Fruit fly (Drosophila melanogaster) whole organism, embryonic: Measurements from ENCODE around the gene CG13403.

Experiments used
- Asciz ChIP-seq: fragments of 200-800 bp; sonication (Bioruptor generic); optimal IDR thresholded peaks from 2 replicates; lab custom pipeline; 2017; ENCODE audit warnings: missing biosample characterization, mild to moderate bottlenecking, missing genetic modification characterization, missing genetic modification reagents
- Blimp-1 ChIP-seq: fragments of 200-800 bp; sonication (Bioruptor generic); optimal IDR thresholded peaks from 3 replicates; lab custom pipeline; 2018; ENCODE audit warnings: missing biosample characterization, missing genetic modification characterization, mild to moderate bottlenecking, moderate library complexity, missing genetic modification reagents
- CG10462 ChIP-seq: fragments of 200-800 bp; sonication (Bioruptor generic); optimal IDR thresholded peaks from 2 replicates; lab custom pipeline; 2016; ENCODE audit warnings: missing biosample characterization, missing genetic modification characterization
- CG11696 ChIP-seq: fragments of 200-800 bp; sonication (Bioruptor generic); IDR thresholded peaks from 2 replicates; pipeline ENCODE4 v1.3.6; 2022; ENCODE audit warnings: missing biosample characterization, missing genetic modification characterization
- CG12219 ChIP-seq: fragments of 200-800 bp; sonication (Bioruptor generic); optimal IDR thresholded peaks from 3 replicates; lab custom pipeline; 2018; ENCODE audit warnings: missing biosample characterization, mild to moderate bottlenecking, missing genetic modification characterization
- CG13123 ChIP-seq: fragments of 200-800 bp; sonication (Bioruptor generic); optimal IDR thresholded peaks from 2 replicates; lab custom pipeline; 2016; ENCODE audit warnings: missing biosample characterization, missing genetic modification characterization
- CG15011 ChIP-seq: fragments of 200-800 bp; sonication (Bioruptor generic); optimal IDR thresholded peaks from 3 replicates; lab custom pipeline; 2018; ENCODE audit warnings: missing biosample characterization, mild to moderate bottlenecking, missing genetic modification characterization
- CG15479 ChIP-seq: fragments of 200-800 bp; sonication (Bioruptor generic); optimal IDR thresholded peaks from 3 replicates; lab custom pipeline; 2019; ENCODE audit warnings: missing biosample characterization, mild to moderate bottlenecking, missing genetic modification characterization, moderate library complexity
- CG17829 ChIP-seq: fragments of 200-800 bp; optimal IDR thresholded peaks from 2 replicates; lab custom pipeline; 2019; ENCODE audit warnings: missing biosample characterization, mild to moderate bottlenecking, missing genetic modification characterization, moderate library complexity
- CG17912 ChIP-seq: fragments of 200-800 bp; sonication (Bioruptor generic); optimal IDR thresholded peaks from 2 replicates; lab custom pipeline; 2018; ENCODE audit warnings: missing biosample characterization, mild to moderate bottlenecking, missing genetic modification characterization
- CG18619 ChIP-seq: fragments of 200-800 bp; sonication (Bioruptor generic); optimal IDR thresholded peaks from 3 replicates; lab custom pipeline; 2017; ENCODE audit warnings: missing biosample characterization, mild to moderate bottlenecking, missing genetic modification characterization
- CG33557 ChIP-seq: fragments of 200-800 bp; sonication (Bioruptor generic); optimal IDR thresholded peaks from 2 replicates; lab custom pipeline; 2019; ENCODE audit warnings: missing biosample characterization, mild to moderate bottlenecking, missing genetic modification characterization, moderate library complexity
- CG3838 ChIP-seq: fragments of 200-800 bp; sonication (Bioruptor generic); optimal IDR thresholded peaks from 3 replicates; lab custom pipeline; 2016; ENCODE audit warnings: missing biosample characterization, missing genetic modification characterization
- CG4404 ChIP-seq: fragments of 200-800 bp; sonication (Bioruptor generic); IDR thresholded peaks from 2 replicates; pipeline ENCODE4 v1.3.6; 2022; ENCODE audit warnings: missing biosample characterization, missing genetic modification characterization
- CG6813 ChIP-seq: fragments of 200-800 bp; sonication (Bioruptor generic); optimal IDR thresholded peaks from 2 replicates; lab custom pipeline; 2017; ENCODE audit warnings: missing biosample characterization, missing genetic modification characterization, mild to moderate bottlenecking, moderate library complexity, missing genetic modification reagents
- CG7271 ChIP-seq: fragments of 200-800 bp; sonication (Bioruptor generic); optimal IDR thresholded peaks from 2 replicates; lab custom pipeline; 2018; ENCODE audit warnings: missing biosample characterization, mild to moderate bottlenecking, missing genetic modification characterization, moderate library complexity
- CG7357 ChIP-seq: fragments of 200-800 bp; sonication (Bioruptor generic); IDR thresholded peaks from 3 replicates; pipeline ENCODE4 v1.3.6; 2022; ENCODE audit warnings: missing biosample characterization, missing genetic modification characterization
- CG7839 ChIP-seq: fragments of 200-800 bp; sonication (Bioruptor generic); optimal IDR thresholded peaks from 3 replicates; lab custom pipeline; 2018; ENCODE audit warnings: missing biosample characterization, mild to moderate bottlenecking, missing genetic modification characterization, moderate library complexity
- CG9727 ChIP-seq: fragments of 200-800 bp; sonication (Bioruptor generic); optimal IDR thresholded peaks from 3 replicates; lab custom pipeline; 2017; ENCODE audit warnings: missing biosample characterization, mild to moderate bottlenecking, missing genetic modification characterization
- CTCF ChIP-seq: fragments of 200-800 bp; sonication (Bioruptor generic); optimal IDR thresholded peaks from 2 replicates; lab custom pipeline; 2017; ENCODE audit warnings: missing biosample characterization, mild to moderate bottlenecking, missing genetic modification characterization, moderate library complexity
- Dad ChIP-seq: fragments of 200-800 bp; sonication (Bioruptor generic); optimal IDR thresholded peaks from 3 replicates; lab custom pipeline; 2016; ENCODE audit warnings: missing biosample characterization, missing genetic modification characterization
- Dek ChIP-seq: fragments of 200-800 bp; sonication (Bioruptor generic); optimal IDR thresholded peaks from 3 replicates; lab custom pipeline; 2019; ENCODE audit warnings: missing biosample characterization, mild to moderate bottlenecking, missing genetic modification characterization, moderate library complexity
- Doc2 ChIP-seq: fragments of 200-800 bp; sonication (Bioruptor generic); IDR thresholded peaks from 2 replicates; pipeline ENCODE4 v1.3.6; 2022; ENCODE audit warnings: missing biosample characterization, missing genetic modification characterization
- Eip74EF ChIP-seq, 2 experiments: fragments of 200-800 bp in 1 of 2; fragments of >200 bp in 1 of 2; sonication (Bioruptor generic) in 1 of 2; optimal IDR thresholded peaks; 2 replicates each; lab custom pipeline; 2017 to 2019; ENCODE audit warnings: missing biosample characterization in 2 of 2, missing genetic modification characterization in 2 of 2, mild to moderate bottlenecking in 1 of 2, moderate library complexity in 1 of 2
- HLH3B ChIP-seq: fragments of 200-800 bp; sonication (Bioruptor generic); IDR thresholded peaks from 2 replicates; pipeline ENCODE4 v1.3.6; 2022; ENCODE audit warnings: missing biosample characterization, missing genetic modification characterization
- MTF-1 ChIP-seq: fragments of 200-800 bp; sonication (Bioruptor generic); optimal IDR thresholded peaks from 2 replicates; lab custom pipeline; 2018; ENCODE audit warnings: missing biosample characterization, mild to moderate bottlenecking, missing genetic modification characterization, borderline replicate concordance
- Meics ChIP-seq: fragments of 200-800 bp; sonication (Bioruptor generic); optimal IDR thresholded peaks from 2 replicates; lab custom pipeline; 2017; ENCODE audit warnings: missing biosample characterization, mild to moderate bottlenecking, missing genetic modification characterization
- Poxn ChIP-seq: fragments of 200-800 bp; sonication (Bioruptor generic); IDR thresholded peaks from 2 replicates; pipeline ENCODE4 v1.3.6; 2022; ENCODE audit warnings: missing biosample characterization, missing genetic modification characterization
- Ptx1 ChIP-seq: fragments of 200-800 bp; sonication (Bioruptor generic); IDR thresholded peaks from 2 replicates; pipeline ENCODE4 v1.3.6; 2022; ENCODE audit warnings: missing biosample characterization, missing genetic modification characterization
- ab ChIP-seq: fragments of 200-800 bp; sonication (Bioruptor generic); optimal IDR thresholded peaks from 2 replicates; lab custom pipeline; 2016; ENCODE audit warnings: missing biosample characterization, missing genetic modification characterization
- ase ChIP-seq: fragments of 200-800 bp; sonication (Bioruptor generic); IDR thresholded peaks from 3 replicates; pipeline ENCODE4 v1.3.6; 2022; ENCODE audit warnings: missing biosample characterization, missing genetic modification characterization
- br ChIP-seq: fragments of >200 bp; optimal IDR thresholded peaks from 2 replicates; lab custom pipeline; 2017
- bsh ChIP-seq, 2 experiments: fragments of 200-800 bp; sonication (Bioruptor generic); optimal IDR thresholded peaks; 2 replicates each; lab custom pipeline; 2017 to 2018; ENCODE audit warnings: mild to moderate bottlenecking in 2 of 2, missing biosample characterization in 2 of 2, missing genetic modification characterization in 2 of 2, moderate library complexity in 1 of 2
- cg ChIP-seq: fragments of 200-800 bp; sonication (Bioruptor generic); optimal IDR thresholded peaks from 3 replicates; lab custom pipeline; 2019; ENCODE audit warnings: missing biosample characterization, mild to moderate bottlenecking, missing genetic modification characterization, moderate library complexity
- fd102C ChIP-seq: fragments of 200-800 bp; sonication (Bioruptor generic); optimal IDR thresholded peaks from 2 replicates; lab custom pipeline; 2018; ENCODE audit warnings: missing biosample characterization, mild to moderate bottlenecking, missing genetic modification characterization, moderate library complexity
- fu2 ChIP-seq: fragments of 200-800 bp; sonication (Bioruptor generic); optimal IDR thresholded peaks from 2 replicates; lab custom pipeline; 2016; ENCODE audit warnings: missing biosample characterization, missing genetic modification characterization
- gem ChIP-seq: fragments of 200-800 bp; sonication (Bioruptor generic); optimal IDR thresholded peaks from 2 replicates; lab custom pipeline; 2019; ENCODE audit warnings: missing biosample characterization, mild to moderate bottlenecking, missing genetic modification characterization, moderate library complexity
- kah ChIP-seq: fragments of 200-800 bp; sonication (Bioruptor generic); optimal IDR thresholded peaks from 2 replicates; lab custom pipeline; 2018; ENCODE audit warnings: missing biosample characterization, mild to moderate bottlenecking, missing genetic modification characterization
- knrl ChIP-seq: fragments of 200-800 bp; sonication (Bioruptor generic); IDR thresholded peaks from 3 replicates; pipeline ENCODE4 v1.3.6; 2022; ENCODE audit warnings: missing biosample characterization, missing genetic modification characterization; ENCODE audit not compliant: partially characterized antibody
- lov ChIP-seq, 2 experiments: fragments of 200-800 bp in 1 of 2; fragments of >200 bp in 1 of 2; sonication (Bioruptor generic) in 1 of 2; IDR thresholded peaks in 1 of 2; optimal IDR thresholded peaks in 1 of 2; 2 replicates in 1 of 2; 3 replicates in 1 of 2; pipeline versions ENCODE4 v1.3.6 to Lab custom; 2017 to 2022; ENCODE audit warnings: missing biosample characterization in 1 of 2, missing genetic modification characterization in 1 of 2
- nerfin-1 ChIP-seq: fragments of 200-800 bp; sonication (Bioruptor generic); optimal IDR thresholded peaks from 3 replicates; lab custom pipeline; 2019; ENCODE audit warnings: missing biosample characterization, mild to moderate bottlenecking, missing genetic modification characterization, moderate library complexity
- pnt ChIP-seq: fragments of 200-800 bp; sonication (Bioruptor generic); optimal IDR thresholded peaks from 3 replicates; lab custom pipeline; 2016; ENCODE audit warnings: missing biosample characterization, missing genetic modification characterization
- psq ChIP-seq: fragments of 200-800 bp; sonication (Bioruptor generic); optimal IDR thresholded peaks from 2 replicates; lab custom pipeline; 2017; ENCODE audit warnings: missing biosample characterization, missing genetic modification characterization
- rib ChIP-seq: fragments of 200-800 bp; sonication (Bioruptor generic); IDR thresholded peaks from 2 replicates; pipeline ENCODE4 v1.3.6; 2022; ENCODE audit warnings: missing biosample characterization, missing genetic modification characterization
- sob ChIP-seq: fragments of 200-800 bp; sonication (Bioruptor generic); IDR thresholded peaks from 2 replicates; pipeline ENCODE4 v1.3.6; 2022; ENCODE audit warnings: missing biosample characterization, missing genetic modification characterization
- sqz ChIP-seq: fragments of 200-800 bp; sonication (Bioruptor generic); optimal IDR thresholded peaks from 3 replicates; lab custom pipeline; 2018; ENCODE audit warnings: missing biosample characterization, mild to moderate bottlenecking, missing genetic modification characterization
- stwl ChIP-seq: fragments of 200-800 bp; sonication (Bioruptor generic); optimal IDR thresholded peaks from 3 replicates; lab custom pipeline; 2018; ENCODE audit warnings: missing biosample characterization, mild to moderate bottlenecking, missing genetic modification characterization, moderate library complexity
- tgo ChIP-seq: fragments of 200-800 bp; sonication (Bioruptor generic); IDR thresholded peaks from 3 replicates; pipeline ENCODE4 v1.3.6; 2022; ENCODE audit warnings: missing biosample characterization, missing genetic modification characterization
- wor ChIP-seq: fragments of 200-800 bp; sonication (Bioruptor generic); IDR thresholded peaks from 2 replicates; pipeline ENCODE4 v1.3.6; 2022; ENCODE audit warnings: missing biosample characterization, missing genetic modification characterization

CG13403 gene

DNA sequence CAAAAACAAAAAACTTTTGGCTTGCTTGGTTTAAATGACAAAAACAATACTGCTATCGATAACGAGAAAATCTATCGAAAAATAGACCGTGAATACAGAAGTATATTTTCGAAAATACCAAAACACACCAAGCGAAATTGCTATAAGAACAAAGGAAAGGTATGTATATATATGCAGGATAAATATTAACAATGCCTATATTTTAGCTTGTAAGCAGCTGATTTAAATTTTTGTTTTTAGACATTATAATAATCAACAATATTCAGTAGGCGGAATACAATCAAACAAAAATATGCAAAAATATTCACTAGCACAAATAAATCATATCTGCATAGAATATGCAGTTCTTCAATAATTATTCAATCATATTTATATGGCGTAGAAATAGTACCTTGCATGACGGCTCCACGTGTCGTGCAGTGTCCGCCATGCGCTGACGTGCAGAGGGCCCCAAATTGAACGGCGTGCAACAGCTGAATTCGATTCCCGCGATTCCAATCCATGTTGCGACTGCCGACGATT is 46.1 kb upstream of the CG13403 start, which contains the start of the genes Fbxl4 and Dus2 (continued):
- TF ChIP-seq CG7839 (peak; percentile 93), HLH3B (GFP tag; lab: Robert Waterston, UW) (peak; percentile 93), CG4404 (GFP tag; lab: Robert Waterston, UW) (peak; percentile 94), pnt (GFP tag; lab: Kevin White, UChicago) (peak; percentile 94), wor (peak; percentile 92), Dad (GFP tag; lab: Kevin White, UChicago) (peak; percentile 87), Eip74EF (GFP tag; optimal IDR thresholded peaks at IDR 0.05; lab: Kevin White, UChicago) (peak in 1 of 2 experiments; percentile 70), CG9727 (GFP tag; lab: Kevin White, UChicago) (peak; percentile 96), CG7271 (tag; lab: Kevin White, UChicago) (no peak), sob (GFP tag; lab: Robert Waterston, UW) (peak; percentile 93), MTF-1 (peak; percentile 75), CG7357 (GFP tag; lab: Robert Waterston, UW) (peak; percentile 86), CG10462 (GFP tag; lab: Kevin White, UChicago) (peak; percentile 91), cg (no peak), tgo (peak; percentile 92), fd102C (peak; percentile 49), CG6813 (GFP tag; lab: Kevin White, UChicago) (peak; percentile 76), Doc2 (GFP tag; lab: Robert Waterston, UW) (peak; percentile 73), CG17912 (GFP tag; lab: Kevin White, UChicago) (peak; percentile 9), kah (GFP tag; lab: Kevin White, UChicago) (peak; percentile 65), Asciz (peak; percentile 76), CG33557 (GFP tag; lab: Kevin White, UChicago) (peak; percentile 83), CG3838 (peak; percentile 78), CG18619 (GFP tag; lab: Kevin White, UChicago) (peak; percentile 90), fu2 (GFP tag; lab: Kevin White, UChicago) (peak; percentile 88), stwl (tag; lab: Kevin White, UChicago) (peak; percentile 42), Poxn (peak; percentile 68), CG11696 (GFP tag; lab: Robert Waterston, UW) (peak; percentile 74), rib (GFP tag; lab: Robert Waterston, UW) (0 out of 2 replicates have a peak, but pooled peaks have one; percentile 60), CG15479 (GFP tag; lab: Kevin White, UChicago) (no peak), ase (GFP tag; lab: Robert Waterston, UW) (peak; percentile 91), CG12219 (peak; percentile 83), Ptx1 (GFP tag; lab: Robert Waterston, UW) (peak; percentile 94), psq (GFP tag; lab: Kevin White, UChicago) (peak; percentile 74), knrl (peak; percentile 69; the same call in 2 of the 3 replicates), CTCF (GFP tag; lab: Kevin White, UChicago) (peak; percentile 24), nerfin-1 (tag; lab: Kevin White, UChicago) (peak; percentile 86), gem (tag; lab: Kevin White, UChicago) (peak; percentile 96), Meics (GFP tag; lab: Kevin White, UChicago) (peak; percentile 91), CG15011 (GFP tag; lab: Kevin White, UChicago) (peak; percentile 85), Dek (tag; lab: Kevin White, UChicago) (peak; percentile 84), br (lab: Kevin White, UChicago) (no peak), bsh (GFP tag; optimal IDR thresholded peaks at IDR 0.05; lab: Kevin White, UChicago) (peak; percentile 33 to 91), lov (optimal IDR thresholded peaks at IDR 0.05; lab: Kevin White, UChicago) (no peak), lov (GFP tag; IDR thresholded peaks at IDR 0.05; lab: Robert Waterston, UW) (peak; percentile 89; the same call in 2 of the 3 replicates), sqz (GFP tag; lab: Kevin White, UChicago) (peak; percentile 74), CG13123 (GFP tag; lab: Kevin White, UChicago) (peak; percentile 68), ab (GFP tag; lab: Kevin White, UChicago) (peak; percentile 88), CG17829 (peak; percentile 92), Blimp-1 (GFP tag; lab: Kevin White, UChicago) (peak; percentile 88)
